Worm (Caenorhabditis elegans): Measurements from ENCODE around the gene H38K22.6.

DNA sequence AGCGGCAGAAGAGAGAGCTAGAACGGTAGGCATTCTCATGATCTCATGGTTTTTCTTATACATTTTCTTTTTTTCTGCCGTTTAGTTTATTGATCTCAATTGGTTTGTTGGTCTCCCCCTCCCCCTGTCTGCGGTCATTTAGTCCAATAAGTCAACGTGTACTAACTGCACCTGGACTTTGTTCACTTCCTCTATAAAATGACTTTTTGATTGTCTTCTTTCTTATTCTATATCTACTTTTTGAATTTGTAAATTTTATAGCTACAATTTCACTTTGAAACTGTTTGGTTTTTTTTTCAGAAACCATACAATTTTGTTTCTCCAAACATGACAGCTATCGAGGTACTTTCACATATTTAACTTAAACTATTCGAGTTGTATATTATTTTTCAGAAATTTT is 47.4 kb downstream of the H38K22.6 start, which contains the start of gene ckb-2:
- TF ChIP-seq nhr-12 (tag; optimal IDR thresholded peaks at IDR 0.05) (no peak), nhr-11 (tag; optimal IDR thresholded peaks at IDR 0.05) (no peak), sma-9 (GFP tag; optimal IDR thresholded peaks at IDR 0.05) (no peak), sma-9 (tag; optimal IDR thresholded peaks at IDR 0.05) (no peak), sma-3 (GFP tag; optimal IDR thresholded peaks at IDR 0.05) (no peak), nhr-23 (tag; optimal IDR thresholded peaks at IDR 0.05) (no peak), elt-3 (tag; optimal IDR thresholded peaks at IDR 0.05) (no peak), unc-39 (tag; optimal IDR thresholded peaks at IDR 0.05) (no peak), elt-1 (tag; optimal IDR thresholded peaks at IDR 0.05) (no peak)
